Fruit fly (Drosophila melanogaster) whole organism, embryonic: ENCODE results near the gene RpLP1.

Experiments
- Bteb2 ChIP-seq: fragments of 200-800 bp; sonication (Bioruptor generic); optimal IDR thresholded peaks from 2 replicates; lab custom pipeline; 2016; ENCODE audit warnings: missing biosample characterization, missing genetic modification characterization
- C15 ChIP-seq: fragments of 200-800 bp; sonication (Bioruptor generic); IDR thresholded peaks from 3 replicates; pipeline ENCODE4 v1.3.6; 2022; ENCODE audit warnings: missing biosample characterization, missing genetic modification characterization
- CG12104 ChIP-seq: fragments of 200-800 bp; sonication (Bioruptor generic); optimal IDR thresholded peaks from 3 replicates; lab custom pipeline; 2016; ENCODE audit warnings: missing biosample characterization, missing genetic modification characterization
- CG14441 ChIP-seq: fragments of 200-800 bp; sonication (Bioruptor generic); IDR thresholded peaks from 2 replicates; pipeline ENCODE4 v1.3.6; 2022; ENCODE audit warnings: missing biosample characterization, missing genetic modification characterization
- CG15479 ChIP-seq: fragments of 200-800 bp; sonication (Bioruptor generic); optimal IDR thresholded peaks from 3 replicates; lab custom pipeline; 2019; ENCODE audit warnings: missing biosample characterization, mild to moderate bottlenecking, missing genetic modification characterization, moderate library complexity
- CG17359 ChIP-seq: fragments of 200-800 bp; sonication (Bioruptor generic); optimal IDR thresholded peaks from 3 replicates; lab custom pipeline; 2018; ENCODE audit warnings: missing biosample characterization, mild to moderate bottlenecking, missing genetic modification characterization, moderate library complexity
- CG17612 ChIP-seq: fragments of 200-800 bp; sonication (Bioruptor generic); IDR thresholded peaks from 2 replicates; pipeline ENCODE4 v1.3.6; 2022; ENCODE audit warnings: missing biosample characterization, missing genetic modification characterization
- CG17912 ChIP-seq: fragments of 200-800 bp; sonication (Bioruptor generic); optimal IDR thresholded peaks from 2 replicates; lab custom pipeline; 2018; ENCODE audit warnings: missing biosample characterization, mild to moderate bottlenecking, missing genetic modification characterization
- CG18011 ChIP-seq: fragments of 200-800 bp; sonication (Bioruptor generic); optimal IDR thresholded peaks from 2 replicates; lab custom pipeline; 2017; ENCODE audit warnings: missing biosample characterization, missing genetic modification characterization, mild to moderate bottlenecking, moderate library complexity, missing genotype
- CG1832 ChIP-seq: fragments of 200-800 bp; sonication (Bioruptor generic); optimal IDR thresholded peaks from 2 replicates; lab custom pipeline; 2017; ENCODE audit warnings: missing biosample characterization, mild to moderate bottlenecking, missing genetic modification characterization, inconsistent platforms
- CG18476 ChIP-seq: fragments of 200-800 bp; sonication (Bioruptor generic); optimal IDR thresholded peaks from 2 replicates; lab custom pipeline; 2016; ENCODE audit warnings: missing biosample characterization, mild to moderate bottlenecking, missing genetic modification characterization
- CG2116 ChIP-seq: fragments of 200-800 bp; sonication (Bioruptor generic); optimal IDR thresholded peaks from 3 replicates; lab custom pipeline; 2018; ENCODE audit warnings: missing biosample characterization, mild to moderate bottlenecking, missing genetic modification characterization
- CG2889 ChIP-seq: fragments of 200-800 bp; sonication (Bioruptor generic); IDR thresholded peaks from 3 replicates; pipeline ENCODE4 v1.3.6; 2022; ENCODE audit warnings: missing biosample characterization, missing genetic modification characterization
- CG31224 ChIP-seq: fragments of 200-800 bp; sonication (Bioruptor generic); IDR thresholded peaks from 2 replicates; pipeline ENCODE4 v1.3.6; 2022; ENCODE audit warnings: missing biosample characterization, missing genetic modification characterization
- CG32772 ChIP-seq: fragments of 200-800 bp; sonication (Bioruptor generic); IDR thresholded peaks from 2 replicates; pipeline ENCODE4 v1.3.6; 2022; ENCODE audit warnings: missing biosample characterization, missing genetic modification characterization
- CG4282 ChIP-seq: fragments of 200-800 bp; sonication (Bioruptor generic); optimal IDR thresholded peaks from 2 replicates; lab custom pipeline; 2016; ENCODE audit warnings: missing biosample characterization, missing genetic modification characterization
- CG4328 ChIP-seq: fragments of 200-800 bp; sonication (Bioruptor generic); optimal IDR thresholded peaks from 3 replicates; lab custom pipeline; 2017; ENCODE audit warnings: missing biosample characterization, missing genetic modification reagents, missing genetic modification characterization
- CG5953 ChIP-seq: fragments of 200-800 bp; sonication (Bioruptor generic); IDR thresholded peaks from 2 replicates; pipeline ENCODE4 v1.3.6; 2022; ENCODE audit warnings: missing biosample characterization, missing genetic modification characterization
- CG6683 ChIP-seq: fragments of 200-800 bp; sonication (Bioruptor generic); optimal IDR thresholded peaks from 2 replicates; lab custom pipeline; 2017; ENCODE audit warnings: missing biosample characterization, mild to moderate bottlenecking, missing genetic modification characterization, missing genetic modification reagents
- CG6854 ChIP-seq: fragments of 200-800 bp; sonication (Bioruptor generic); optimal IDR thresholded peaks from 3 replicates; lab custom pipeline; 2017; ENCODE audit warnings: missing biosample characterization, mild to moderate bottlenecking, missing genetic modification characterization
- CG8089 ChIP-seq: fragments of 200-800 bp; sonication (Bioruptor generic); optimal IDR thresholded peaks from 3 replicates; lab custom pipeline; 2016; ENCODE audit warnings: missing biosample characterization, missing genetic modification characterization
- CG9215 ChIP-seq: fragments of 200-800 bp; sonication (Bioruptor generic); IDR thresholded peaks from 2 replicates; pipeline ENCODE4 v1.3.6; 2022; ENCODE audit warnings: missing biosample characterization, missing genetic modification characterization
- CG9817 ChIP-seq: fragments of 200-800 bp; sonication (Bioruptor generic); optimal IDR thresholded peaks from 2 replicates; lab custom pipeline; 2018; ENCODE audit warnings: missing biosample characterization, mild to moderate bottlenecking, missing genetic modification characterization, moderate library complexity
- CTCF ChIP-seq: fragments of 200-800 bp; sonication (Bioruptor generic); optimal IDR thresholded peaks from 2 replicates; lab custom pipeline; 2017; ENCODE audit warnings: missing biosample characterization, mild to moderate bottlenecking, missing genetic modification characterization, moderate library complexity
- D ChIP-seq, 2 experiments: fragments of 200-800 bp in 1 of 2; fragments of >200 bp in 1 of 2; sonication (Bioruptor generic) in 1 of 2; optimal IDR thresholded peaks; 2 replicates in 1 of 2; 3 replicates in 1 of 2; lab custom pipeline; 2017; ENCODE audit warnings: mild to moderate bottlenecking in 1 of 2, missing biosample characterization in 1 of 2, missing genetic modification characterization in 1 of 2, missing genetic modification reagents in 1 of 2
- HLH4C ChIP-seq: fragments of 200-800 bp; sonication (Bioruptor generic); IDR thresholded peaks from 3 replicates; pipeline ENCODE4 v1.3.6; 2022; ENCODE audit warnings: missing biosample characterization, missing genetic modification characterization; ENCODE audit not compliant: partially characterized antibody
- Mad ChIP-seq: fragments of 200-800 bp; sonication (Bioruptor generic); optimal IDR thresholded peaks from 2 replicates; lab custom pipeline; 2016; ENCODE audit warnings: missing biosample characterization, missing genetic modification characterization
- Max ChIP-seq: fragments of 200-800 bp; sonication (Bioruptor generic); optimal IDR thresholded peaks from 2 replicates; lab custom pipeline; 2016; ENCODE audit warnings: missing biosample characterization, mild to moderate bottlenecking, missing genetic modification characterization
- Vsx1 ChIP-seq: fragments of 200-800 bp; sonication (Bioruptor generic); optimal IDR thresholded peaks from 2 replicates; lab custom pipeline; 2017; ENCODE audit warnings: missing biosample characterization, mild to moderate bottlenecking, missing genetic modification characterization, missing genetic modification reagents
- dimm ChIP-seq: fragments of 200-800 bp; sonication (Bioruptor generic); IDR thresholded peaks from 2 replicates; pipeline ENCODE4 v1.3.6; 2022; ENCODE audit warnings: missing biosample characterization, missing genetic modification characterization
- dmrt11E ChIP-seq: fragments of 200-800 bp; sonication (Bioruptor generic); optimal IDR thresholded peaks from 3 replicates; lab custom pipeline; 2018; ENCODE audit warnings: missing biosample characterization, mild to moderate bottlenecking, missing genetic modification characterization, moderate library complexity
- ems ChIP-seq: fragments of 200-800 bp; sonication (Bioruptor generic); optimal IDR thresholded peaks from 3 replicates; lab custom pipeline; 2016; ENCODE audit warnings: missing biosample characterization, missing genetic modification characterization
- ewg ChIP-seq: fragments of 200-800 bp; sonication (Bioruptor generic); optimal IDR thresholded peaks from 3 replicates; lab custom pipeline; 2017; ENCODE audit warnings: mild to moderate bottlenecking, missing biosample characterization, missing genetic modification reagents, missing genetic modification characterization
- fd3F ChIP-seq: fragments of 200-800 bp; sonication (Bioruptor generic); optimal IDR thresholded peaks from 2 replicates; lab custom pipeline; 2018; ENCODE audit warnings: missing biosample characterization, mild to moderate bottlenecking, missing genetic modification characterization, moderate library complexity
- ftz-f1 ChIP-seq: fragments of 200-800 bp; sonication (Bioruptor generic); optimal IDR thresholded peaks from 2 replicates; lab custom pipeline; 2016; ENCODE audit warnings: missing biosample characterization, missing genetic modification characterization
- fu2 ChIP-seq: fragments of 200-800 bp; sonication (Bioruptor generic); optimal IDR thresholded peaks from 2 replicates; lab custom pipeline; 2016; ENCODE audit warnings: missing biosample characterization, missing genetic modification characterization
- her ChIP-seq: fragments of 200-800 bp; sonication (Bioruptor generic); optimal IDR thresholded peaks from 2 replicates; lab custom pipeline; 2016; ENCODE audit warnings: missing biosample characterization, missing genetic modification characterization
- ind ChIP-seq: fragments of 200-800 bp; sonication (Bioruptor generic); optimal IDR thresholded peaks from 3 replicates; lab custom pipeline; 2016; ENCODE audit warnings: missing biosample characterization, missing genetic modification characterization
- insv ChIP-seq, 2 experiments: fragments of 200-800 bp; sonication (Bioruptor generic); optimal IDR thresholded peaks; 3 replicates each; lab custom pipeline; 2016 to 2018; ENCODE audit warnings: missing biosample characterization in 2 of 2, missing genetic modification characterization in 2 of 2
- jigr1 ChIP-seq: fragments of 200-800 bp; sonication (Bioruptor generic); IDR thresholded peaks from 3 replicates; pipeline ENCODE4 v1.3.6; 2022; ENCODE audit warnings: missing biosample characterization, missing genetic modification characterization
- lbe ChIP-seq: fragments of 200-800 bp; sonication (Bioruptor generic); optimal IDR thresholded peaks from 2 replicates; lab custom pipeline; 2016; ENCODE audit warnings: missing biosample characterization, mild to moderate bottlenecking, missing genetic modification characterization
- mam ChIP-seq: fragments of 200-800 bp; sonication (Bioruptor generic); optimal IDR thresholded peaks from 3 replicates; lab custom pipeline; 2016; ENCODE audit warnings: missing biosample characterization, missing genetic modification characterization
- nerfin-2 ChIP-seq: fragments of 200-800 bp; sonication (Bioruptor generic); IDR thresholded peaks from 2 replicates; pipeline ENCODE4 v1.3.6; 2022; ENCODE audit warnings: missing biosample characterization, missing genetic modification characterization; ENCODE audit not compliant: partially characterized antibody
- oc ChIP-seq: fragments of 200-800 bp; sonication (Bioruptor generic); optimal IDR thresholded peaks from 2 replicates; lab custom pipeline; 2018; ENCODE audit warnings: missing biosample characterization, mild to moderate bottlenecking, missing genetic modification characterization, moderate library complexity
- otp ChIP-seq: fragments of 200-800 bp; sonication (Bioruptor generic); IDR thresholded peaks from 3 replicates; pipeline ENCODE4, ENCODE4 v1.3.6; 2022; ENCODE audit warnings: missing biosample characterization, missing genetic modification characterization
- salm ChIP-seq: fragments of 200-800 bp; sonication (Bioruptor generic); optimal IDR thresholded peaks from 2 replicates; lab custom pipeline; 2018; ENCODE audit warnings: missing biosample characterization, mild to moderate bottlenecking, missing genetic modification characterization
- scrt ChIP-seq: fragments of 200-800 bp; sonication (Bioruptor generic); optimal IDR thresholded peaks from 2 replicates; lab custom pipeline; 2018; ENCODE audit warnings: missing biosample characterization, mild to moderate bottlenecking, missing genetic modification characterization, moderate library complexity
- vnd ChIP-seq: fragments of 200-800 bp; sonication (Bioruptor generic); IDR thresholded peaks from 3 replicates; pipeline ENCODE4 v1.3.6; 2022; ENCODE audit warnings: missing biosample characterization, missing genetic modification characterization; ENCODE audit not compliant: partially characterized antibody
- wek ChIP-seq: fragments of 200-800 bp; sonication (Bioruptor generic); optimal IDR thresholded peaks from 3 replicates; lab custom pipeline; 2018; ENCODE audit warnings: missing biosample characterization, mild to moderate bottlenecking, missing genetic modification characterization, moderate library complexity
- wor ChIP-seq: fragments of 200-800 bp; sonication (Bioruptor generic); IDR thresholded peaks from 2 replicates; pipeline ENCODE4 v1.3.6; 2022; ENCODE audit warnings: missing biosample characterization, missing genetic modification characterization

The RpLP1 gene

DNA sequence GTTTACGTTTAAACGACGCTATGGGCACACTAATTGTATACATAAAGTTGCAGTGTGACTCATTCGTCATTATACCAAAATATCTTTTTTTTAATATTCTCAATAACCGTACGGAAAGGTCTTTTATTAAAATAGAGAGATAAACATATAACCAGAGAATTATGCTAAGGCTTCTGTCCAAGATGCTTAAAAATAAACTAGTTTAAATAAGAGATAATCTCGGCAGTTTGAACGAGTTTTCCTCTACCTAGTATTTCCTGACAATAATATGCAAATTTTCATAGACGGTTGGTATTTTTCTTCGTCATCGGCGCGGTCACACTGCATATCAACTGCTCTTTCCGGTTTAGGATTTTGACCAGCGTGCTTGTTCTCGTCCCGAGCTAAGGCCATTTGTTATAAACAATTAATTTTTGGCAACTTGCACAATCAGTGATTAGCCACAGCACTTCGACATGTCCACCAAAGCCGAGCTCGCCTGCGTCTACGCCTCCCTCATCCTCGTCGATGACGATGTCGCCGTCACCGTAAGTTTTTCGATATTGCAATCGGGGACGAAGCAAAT lies at the start of gene RpLP1, which contains the start of gene CG13690 (continued):
- TF ChIP-seq CG9817 (peak; percentile 59), D (optimal IDR thresholded peaks at IDR 0.05; lab: Kevin White, UChicago) (no peak), D (GFP tag; optimal IDR thresholded peaks at IDR 0.05; lab: Kevin White, UChicago) (peak; percentile 73), CG4282 (GFP tag; lab: Kevin White, UChicago) (no peak), oc (tag; lab: Kevin White, UChicago) (peak; percentile 0), ftz-f1 (GFP tag; lab: Kevin White, UChicago) (peak; percentile 23), ems (GFP tag; lab: Kevin White, UChicago) (peak; percentile 53), mam (GFP tag; lab: Kevin White, UChicago) (peak; percentile 25), CG1832 (no peak), Max (peak; percentile 80), lbe (GFP tag; lab: Kevin White, UChicago) (peak; percentile 78), insv (GFP tag; optimal IDR thresholded peaks at IDR 0.05; lab: Kevin White, UChicago) (peak in 1 of 2 experiments; percentile 60), CG9215 (GFP tag; lab: Robert Waterston, UW) (no peak), wor (GFP tag; lab: Robert Waterston, UW) (no peak), CG31224 (GFP tag; lab: Robert Waterston, UW) (no peak), Mad (peak; percentile 22), C15 (GFP tag; lab: Robert Waterston, UW) (peak; percentile 54; the same call in 1 of the 3 replicates), CG8089 (peak; percentile 72), CG17612 (GFP tag; lab: Robert Waterston, UW) (no peak; the same call in 1 of the 2 replicates), CG5953 (GFP tag; lab: Robert Waterston, UW) (no peak), vnd (GFP tag; lab: Robert Waterston, UW) (no peak), CG2889 (no peak), fd3F (peak; percentile 39), CG2116 (GFP tag; lab: Kevin White, UChicago) (peak; percentile 88), CG4328 (GFP tag; lab: Kevin White, UChicago) (peak; percentile 89), scrt (GFP tag; lab: Kevin White, UChicago) (peak; percentile 81), otp (GFP tag; lab: Robert Waterston, UW) (peak; percentile 76), her (GFP tag; lab: Kevin White, UChicago) (peak; percentile 66), CG6854 (GFP tag; lab: Kevin White, UChicago) (peak; percentile 64), HLH4C (GFP tag; lab: Robert Waterston, UW) (no peak), dimm (GFP tag; lab: Robert Waterston, UW) (no peak), Bteb2 (GFP tag; lab: Kevin White, UChicago) (peak; percentile 70), dmrt11E (tag; lab: Kevin White, UChicago) (peak; percentile 64), CG15479 (GFP tag; lab: Kevin White, UChicago) (peak; percentile 29), CG18476 (GFP tag; lab: Kevin White, UChicago) (peak; percentile 15), CG6683 (GFP tag; lab: Kevin White, UChicago) (peak; percentile 64), nerfin-2 (GFP tag; lab: Robert Waterston, UW) (no peak), ind (GFP tag; lab: Kevin White, UChicago) (peak; percentile 13), CG12104 (GFP tag; lab: Kevin White, UChicago) (peak; percentile 82), CG14441 (GFP tag; lab: Robert Waterston, UW) (no peak), CG32772 (no peak), CG18011 (GFP tag; lab: Kevin White, UChicago) (peak; percentile 58), ewg (GFP tag; lab: Kevin White, UChicago) (peak; percentile 61), salm (tag; lab: Kevin White, UChicago) (peak; percentile 80), CG17359 (tag; lab: Kevin White, UChicago) (peak; percentile 66), CTCF (GFP tag; lab: Kevin White, UChicago) (peak; percentile 67), fu2 (peak; percentile 40), Vsx1 (GFP tag; lab: Kevin White, UChicago) (peak; percentile 85), jigr1 (no peak), CG17912 (GFP tag; lab: Kevin White, UChicago) (peak; percentile 87), wek (GFP tag; lab: Kevin White, UChicago) (peak; percentile 82)
